Fruit fly (Drosophila melanogaster): ENCODE data around the gene hwt.

DNA sequence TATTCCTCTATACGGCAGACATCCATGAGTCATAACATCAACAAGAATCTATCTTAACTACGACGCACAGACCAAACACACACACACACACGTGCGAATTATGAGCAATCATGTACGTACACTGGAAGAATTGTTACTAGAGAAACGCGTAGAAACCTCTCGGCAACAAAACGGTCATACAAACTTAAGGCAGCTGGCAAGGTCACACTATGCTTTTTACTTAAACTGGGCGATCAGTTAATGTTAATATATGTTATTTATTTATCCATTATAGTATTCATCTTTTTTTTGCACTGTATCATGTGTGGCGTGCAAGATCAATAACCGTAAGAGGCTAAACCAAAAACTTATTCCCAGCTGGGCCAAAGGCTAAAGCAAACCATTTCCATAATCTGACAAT lies 29.0 kb downstream of the hwt start:
- TF ChIP-seq Jarid2 (GFP tag; optimal IDR thresholded peaks at IDR 0.05), result no peak
- no peak for TF ChIP-seq Trl (optimal IDR thresholded peaks at IDR 0.05)
- no peak for TF ChIP-seq Trl (GFP tag; optimal IDR thresholded peaks at IDR 0.05)
- no peak for TF ChIP-seq bigmax (GFP tag; optimal IDR thresholded peaks at IDR 0.05)
- no peak for TF ChIP-seq CG6683 (GFP tag; optimal IDR thresholded peaks at IDR 0.05)
